Worm (Caenorhabditis elegans) whole organism, L1 larva: ENCODE results near the gene gfat-1.

ENCODE experiments used
- C04F5.9 ChIP-seq: sonication (generic microtip); optimal IDR thresholded peaks from 2 replicates; lab custom pipeline; 2016; ENCODE audit warnings: missing genetic modification characterization, missing compliant biosample characterization
- C16A3.4 ChIP-seq: fragments of 150-350 bp; optimal IDR thresholded peaks from 2 replicates; lab custom pipeline; 2014; ENCODE audit warnings: missing biosample characterization, missing genetic modification characterization
- C34B4.2 ChIP-seq: sonication (generic microtip); optimal IDR thresholded peaks from 2 replicates; lab custom pipeline; 2017; ENCODE audit warnings: mild to moderate bottlenecking, missing genetic modification characterization, missing compliant biosample characterization
- Y116A8C.19 ChIP-seq: sonication (generic microtip); optimal IDR thresholded peaks from 2 replicates; lab custom pipeline; 2016; ENCODE audit warnings: missing compliant biosample characterization, missing genetic modification characterization, borderline replicate concordance
- aha-1 ChIP-seq: fragments of 150-350 bp; optimal IDR thresholded peaks from 2 replicates; lab custom pipeline; 2014; ENCODE audit warnings: missing biosample characterization, missing genetic modification characterization
- ceh-8 ChIP-seq: fragments of 200-800 bp; sonication (Bioruptor generic); optimal IDR thresholded peaks from 2 replicates; lab custom pipeline; 2018; ENCODE audit warnings: mild to moderate bottlenecking, missing genetic modification characterization, moderate library complexity, missing compliant biosample characterization
- ceh-82 ChIP-seq, 3 experiments: fragments of 150-350 bp in 1 of 3; sonication (generic microtip) in 2 of 3; optimal IDR thresholded peaks; 2 replicates each; lab custom pipeline; 2014 to 2017; ENCODE audit warnings: missing biosample characterization in 3 of 3, missing genetic modification characterization in 3 of 3
- ceh-90 ChIP-seq: sonication (generic microtip); optimal IDR thresholded peaks from 2 replicates; lab custom pipeline; 2016; ENCODE audit warnings: missing genetic modification characterization, missing compliant biosample characterization
- dpl-1 ChIP-seq, 3 experiments: fragments of 150-350 bp in 2 of 3; sonication (generic microtip) in 1 of 3; optimal IDR thresholded peaks; 2 replicates each; lab custom pipeline; 2014 to 2017; ENCODE audit warnings: missing biosample characterization in 3 of 3, missing genetic modification characterization in 3 of 3, missing genetic modification reagents in 3 of 3
- dsc-1 ChIP-seq: sonication (generic microtip); optimal IDR thresholded peaks from 2 replicates; lab custom pipeline; 2016; ENCODE audit warnings: mild to moderate bottlenecking, missing genetic modification characterization, missing compliant biosample characterization
- efl-3 ChIP-seq: fragments of 200-800 bp; sonication (Bioruptor generic); optimal IDR thresholded peaks from 2 replicates; lab custom pipeline; 2018; ENCODE audit warnings: mild to moderate bottlenecking, missing genetic modification characterization, missing compliant biosample characterization
- egl-13 ChIP-seq: sonication (generic microtip); optimal IDR thresholded peaks from 2 replicates; lab custom pipeline; 2016; ENCODE audit warnings: missing genotype, missing genetic modification reagents, missing genetic modification characterization, missing compliant biosample characterization
- elt-2 ChIP-seq: sonication (generic microtip); optimal IDR thresholded peaks from 2 replicates; lab custom pipeline; 2016; ENCODE audit warnings: missing genetic modification characterization, mild to moderate bottlenecking, inconsistent platforms, missing compliant biosample characterization, missing genetic modification reagents
- ets-5 ChIP-seq: fragments of 200-800 bp; sonication (Bioruptor generic); IDR thresholded peaks from 2 replicates; pipeline ENCODE4 v1.3.6; 2022; ENCODE audit warnings: missing genetic modification characterization, missing compliant biosample characterization
- fkh-4 ChIP-seq: sonication (generic microtip); optimal IDR thresholded peaks from 2 replicates; lab custom pipeline; 2016; ENCODE audit warnings: missing compliant biosample characterization, missing genetic modification characterization, borderline replicate concordance
- fkh-8 ChIP-seq: sonication (generic microtip); optimal IDR thresholded peaks from 2 replicates; lab custom pipeline; 2016; ENCODE audit warnings: mild to moderate bottlenecking, missing genetic modification characterization, missing compliant biosample characterization
- grh-1 ChIP-seq: fragments of 200-800 bp; sonication (Bioruptor generic); IDR thresholded peaks from 2 replicates; pipeline ENCODE4 v1.3.6; 2022; ENCODE audit warnings: missing genetic modification reagents, missing genetic modification characterization, missing compliant biosample characterization
- hlh-4 ChIP-seq: sonication (generic microtip); optimal IDR thresholded peaks from 2 replicates; lab custom pipeline; 2016; ENCODE audit warnings: mild to moderate bottlenecking, missing genetic modification characterization, missing compliant biosample characterization
- isw-1 ChIP-seq: fragments of 200-800 bp; sonication (Bioruptor generic); IDR thresholded peaks from 2 replicates; pipeline ENCODE4 v1.3.6; 2022; ENCODE audit warnings: missing genetic modification characterization, missing compliant biosample characterization
- jun-1 ChIP-seq: fragments of 150-350 bp; optimal IDR thresholded peaks from 2 replicates; lab custom pipeline; 2014; ENCODE audit warnings: missing biosample characterization, missing genetic modification reagents, missing genetic modification characterization
- lin-15B ChIP-seq: fragments of 150-350 bp; sonication (generic microtip); optimal IDR thresholded peaks from 3 replicates; lab custom pipeline; 2014; ENCODE audit warnings: missing biosample characterization, missing genetic modification characterization
- lsy-2 ChIP-seq, 2 experiments: fragments of 150-350 bp; optimal IDR thresholded peaks; 2 replicates each; lab custom pipeline; 2014; ENCODE audit warnings: missing biosample characterization in 2 of 2, missing genetic modification characterization in 2 of 2
- mdl-1 ChIP-seq, 2 experiments: fragments of 150-350 bp; optimal IDR thresholded peaks; 2 replicates each; lab custom pipeline; 2014 to 2017; ENCODE audit warnings: missing biosample characterization in 2 of 2, missing genetic modification characterization in 2 of 2, inconsistent platforms in 1 of 2
- nhr-12 ChIP-seq: sonication (generic microtip); optimal IDR thresholded peaks from 2 replicates; lab custom pipeline; 2017; ENCODE audit warnings: missing biosample characterization, missing genetic modification characterization
- nhr-20 ChIP-seq: sonication (generic microtip); optimal IDR thresholded peaks from 2 replicates; lab custom pipeline; 2016; ENCODE audit warnings: mild to moderate bottlenecking, missing genetic modification characterization, missing compliant biosample characterization
- nhr-237 ChIP-seq: fragments of 150-350 bp; optimal IDR thresholded peaks from 2 replicates; lab custom pipeline; 2014; ENCODE audit warnings: missing biosample characterization, missing genetic modification characterization
- nhr-28 ChIP-seq: fragments of 150-350 bp; optimal IDR thresholded peaks from 2 replicates; lab custom pipeline; 2014; ENCODE audit warnings: missing biosample characterization, missing genetic modification characterization
- nhr-84 ChIP-seq: sonication (generic microtip); optimal IDR thresholded peaks from 2 replicates; lab custom pipeline; 2017; ENCODE audit warnings: missing biosample characterization, missing genetic modification characterization
- nhr-85 ChIP-seq: sonication (generic microtip); peaks from one replicate; lab custom pipeline; 2016; ENCODE audit warnings: missing genetic modification characterization, inconsistent platforms, missing compliant biosample characterization
- nhr-90 ChIP-seq: sonication (generic microtip); optimal IDR thresholded peaks from 2 replicates; lab custom pipeline; 2016; ENCODE audit warnings: mild to moderate bottlenecking, missing genetic modification characterization, missing compliant biosample characterization; ENCODE audit not compliant: poor library complexity
- pag-3 ChIP-seq: sonication (generic microtip); optimal IDR thresholded peaks from 2 replicates; lab custom pipeline; 2017; ENCODE audit warnings: missing genetic modification characterization, mild to moderate bottlenecking, missing compliant biosample characterization, antibody characterized with exemption, borderline replicate concordance; ENCODE audit not compliant: insufficient read depth
- pax-3 ChIP-seq: fragments of 200-800 bp; sonication (Bioruptor generic); optimal IDR thresholded peaks from 2 replicates; lab custom pipeline; 2018; ENCODE audit warnings: mild to moderate bottlenecking, missing genetic modification characterization, moderate library complexity, missing compliant biosample characterization
- pqm-1 ChIP-seq: sonication (generic microtip); optimal IDR thresholded peaks from 3 replicates; lab custom pipeline; 2017; ENCODE audit warnings: missing biosample characterization, missing genetic modification characterization
- skn-1 ChIP-seq: fragments of 150-350 bp; optimal IDR thresholded peaks from 2 replicates; lab custom pipeline; 2014; ENCODE audit warnings: missing biosample characterization, missing genetic modification characterization
- snpc-4 ChIP-seq: fragments of 150-350 bp; optimal IDR thresholded peaks from 2 replicates; lab custom pipeline; 2014; ENCODE audit warnings: missing biosample characterization, missing genetic modification characterization
- snu-23 ChIP-seq: sonication (generic microtip); optimal IDR thresholded peaks from 2 replicates; lab custom pipeline; 2016; ENCODE audit warnings: missing genetic modification characterization, missing compliant biosample characterization
- sptf-1 ChIP-seq: fragments of 150-350 bp; optimal IDR thresholded peaks from 2 replicates; lab custom pipeline; 2014; ENCODE audit warnings: missing biosample characterization, missing genetic modification characterization
- sup-37 ChIP-seq: fragments of 200-800 bp; sonication (Bioruptor generic); optimal IDR thresholded peaks from 2 replicates; lab custom pipeline; 2018; ENCODE audit warnings: mild to moderate bottlenecking, missing genetic modification characterization, missing compliant biosample characterization
- swsn-7 ChIP-seq: sonication (generic microtip); optimal IDR thresholded peaks from 2 replicates; lab custom pipeline; 2016; ENCODE audit warnings: missing genetic modification characterization, missing compliant biosample characterization
- tbx-2 ChIP-seq: sonication (generic microtip); optimal IDR thresholded peaks from 2 replicates; lab custom pipeline; 2016; ENCODE audit warnings: missing genetic modification characterization, missing compliant biosample characterization
- tlp-1 ChIP-seq: fragments of 150-350 bp; optimal IDR thresholded peaks from 2 replicates; lab custom pipeline; 2014; ENCODE audit warnings: missing biosample characterization, missing genetic modification characterization
- unc-30 ChIP-seq: sonication (generic microtip); optimal IDR thresholded peaks from 2 replicates; lab custom pipeline; 2017; ENCODE audit warnings: missing biosample characterization, missing genetic modification characterization
- unc-62 ChIP-seq: fragments of 150-350 bp; optimal IDR thresholded peaks from 2 replicates; lab custom pipeline; 2014; ENCODE audit warnings: missing biosample characterization, missing genetic modification reagents, missing genetic modification characterization
- unc-86 ChIP-seq: sonication (generic microtip); optimal IDR thresholded peaks from 2 replicates; lab custom pipeline; 2016; ENCODE audit warnings: missing genetic modification characterization, missing compliant biosample characterization
- unc-98 ChIP-seq: fragments of 200-800 bp; sonication (Bioruptor generic); IDR thresholded peaks from 2 replicates; pipeline ENCODE4 v1.3.6; 2022; ENCODE audit warnings: missing genetic modification characterization, missing compliant biosample characterization
- vab-15 ChIP-seq: sonication (generic microtip); optimal IDR thresholded peaks from 2 replicates; lab custom pipeline; 2017; ENCODE audit warnings: missing genotype, mild to moderate bottlenecking, missing genetic modification characterization, missing compliant biosample characterization
- xbp-1 ChIP-seq: sonication (generic microtip); optimal IDR thresholded peaks from 2 replicates; lab custom pipeline; 2016; ENCODE audit warnings: missing genetic modification characterization, missing compliant biosample characterization
- zag-1 ChIP-seq: fragments of 150-350 bp; optimal IDR thresholded peaks from 2 replicates; lab custom pipeline; 2014; ENCODE audit warnings: missing biosample characterization, missing genetic modification characterization
- ztf-11 ChIP-seq, 2 experiments: sonication (generic microtip); optimal IDR thresholded peaks; 2 replicates each; lab custom pipeline; 2016 to 2017; ENCODE audit warnings: missing genetic modification characterization in 2 of 2, missing biosample characterization in 1 of 2, missing compliant biosample characterization in 1 of 2

gfat-1 gene

DNA sequence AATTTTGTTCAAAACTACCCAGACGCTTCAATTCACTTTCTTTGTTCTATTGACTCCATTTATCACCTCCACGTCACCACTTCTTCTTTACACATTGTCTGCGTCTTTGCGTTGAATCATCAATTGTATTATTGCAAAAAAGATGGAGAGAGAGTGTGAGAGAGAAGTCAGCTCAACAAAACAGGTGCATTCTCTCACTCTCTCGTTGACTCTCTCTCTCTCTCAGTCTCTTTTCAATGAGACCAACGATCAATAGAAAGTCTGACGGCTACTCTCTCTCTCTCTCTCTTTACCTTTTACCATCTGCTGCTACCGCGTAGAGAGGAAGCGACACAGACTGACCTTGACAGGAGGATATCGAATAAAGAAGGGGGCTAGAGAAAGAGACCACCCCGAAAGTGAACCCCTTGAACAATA lies 40.5 kb upstream of the gfat-1 start (continued):
- TF ChIP-seq egl-13 (tag; lab: Kevin White, UChicago) = no peak
- TF ChIP-seq sptf-1 (tag; lab: Kevin White, UChicago) = no peak

DNA sequence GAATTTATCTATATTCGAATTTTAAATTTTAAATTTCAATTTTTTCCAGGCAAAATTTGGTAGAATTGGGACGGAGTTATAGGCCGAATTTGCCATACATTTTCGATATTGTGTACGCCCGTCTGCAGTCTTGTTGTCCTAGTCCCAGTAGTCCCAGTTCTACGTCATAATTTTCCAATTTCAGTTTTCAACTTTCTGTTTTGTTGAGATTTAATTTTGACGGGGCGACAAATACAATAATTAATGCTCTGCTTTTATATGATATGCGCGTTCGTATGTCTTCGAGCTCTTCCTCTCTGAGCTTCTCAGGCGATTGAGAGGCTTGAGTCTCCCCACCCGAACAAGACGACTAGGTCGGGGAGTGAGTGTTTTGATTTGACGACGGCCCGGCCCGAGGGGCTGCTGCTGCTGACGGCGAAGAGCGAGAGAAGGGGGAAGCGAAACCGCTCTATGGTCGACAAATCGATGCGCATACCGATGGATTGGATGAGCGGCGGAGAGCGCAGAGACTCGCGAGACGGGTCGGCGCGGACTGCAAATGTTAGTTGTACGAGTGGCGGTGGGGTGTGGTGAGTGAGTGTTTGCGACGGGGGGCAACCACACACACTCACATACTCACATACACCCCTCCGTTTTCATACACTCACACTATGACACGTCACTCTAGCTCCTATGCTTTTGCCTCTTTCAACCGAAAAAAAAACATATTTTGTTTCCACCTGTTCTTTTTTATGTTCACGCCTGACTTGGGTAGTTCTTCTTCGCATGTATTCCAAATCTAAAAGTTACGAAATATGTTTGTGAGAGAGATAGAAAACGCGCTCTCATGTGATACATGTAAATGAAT lies 39.7 kb upstream of the gfat-1 start:
- TF ChIP-seq C04F5.9 (tag; lab: Kevin White, UChicago) (no peak), vab-15 (tag; lab: Kevin White, UChicago) (peak; percentile 20), zag-1 (tag; lab: Kevin White, UChicago) (no peak), swsn-7 (peak; percentile 85), ceh-82 (tag; optimal IDR thresholded peaks at IDR 0.05; lab: Kevin White, UChicago) (peak; percentile 63 to 81 (median 78)), isw-1 (0 out of 2 replicates have a peak, but pooled peaks have one; percentile 6), unc-98 (GFP tag; lab: Robert Waterston, UW) (no peak), pag-3 (tag; lab: Kevin White, UChicago) (no peak), snpc-4 (tag; lab: Kevin White, UChicago) (peak; percentile 33), snu-23 (GFP tag; lab: Kevin White, UChicago) (peak; percentile 83), skn-1 (tag; lab: Kevin White, UChicago) (peak; percentile 67), fkh-8 (tag; lab: Kevin White, UChicago) (peak; percentile 63), elt-2 (tag; lab: Kevin White, UChicago) (no peak), lin-15B (tag; lab: Kevin White, UChicago) (no peak), nhr-28 (no peak), C34B4.2 (tag; lab: Kevin White, UChicago) (peak; percentile 36), dsc-1 (tag; lab: Kevin White, UChicago) (peak; percentile 42), xbp-1 (tag; lab: Kevin White, UChicago) (peak; percentile 98), unc-30 (tag; lab: Kevin White, UChicago) (no peak), sup-37 (GFP tag; lab: Kevin White, UChicago) (peak; percentile 49), efl-3 (no peak), hlh-4 (tag; lab: Kevin White, UChicago) (no peak), tbx-2 (tag; lab: Kevin White, UChicago) (peak; percentile 84), nhr-20 (tag; lab: Kevin White, UChicago) (peak; percentile 81), unc-62 (no peak), lsy-2 (tag; optimal IDR thresholded peaks at IDR 0.05; lab: Kevin White, UChicago) (peak; percentile 63 to 74), tlp-1 (tag; lab: Kevin White, UChicago) (no peak), pqm-1 (tag; lab: Kevin White, UChicago) (no peak), C16A3.4 (tag; lab: Kevin White, UChicago) (peak; percentile 58), pax-3 (tag; lab: Kevin White, UChicago) (peak; percentile 52), unc-86 (tag; lab: Kevin White, UChicago) (peak; percentile 63), aha-1 (tag; lab: Kevin White, UChicago) (no peak), nhr-237 (tag; lab: Kevin White, UChicago) (no peak), ztf-11 (tag; optimal IDR thresholded peaks at IDR 0.05; lab: Kevin White, UChicago) (peak in 1 of 2 experiments; percentile 61), dpl-1 (GFP tag; optimal IDR thresholded peaks at IDR 0.05; lab: Kevin White, UChicago) (peak; percentile 8 to 24 (median 12)), fkh-4 (tag; lab: Kevin White, UChicago) (no peak), ceh-8 (GFP tag; lab: Kevin White, UChicago) (peak; percentile 65), nhr-12 (tag; lab: Kevin White, UChicago) (no peak), nhr-84 (tag; lab: Kevin White, UChicago) (no peak), jun-1 (tag; lab: Kevin White, UChicago) (peak; percentile 86), ceh-90 (no peak), Y116A8C.19 (tag; lab: Kevin White, UChicago) (no peak), grh-1 (GFP tag; lab: Robert Waterston, UW) (peak; percentile 49), ets-5 (GFP tag; lab: Robert Waterston, UW) (no peak), mdl-1 (tag; optimal IDR thresholded peaks at IDR 0.05; lab: Kevin White, UChicago) (peak in 1 of 2 experiments; percentile 88), nhr-90 (tag; lab: Kevin White, UChicago) (peak; percentile 56), nhr-85 (tag; lab: Kevin White, UChicago) (peak; percentile 86)
